Fruit fly (Drosophila melanogaster) whole organism, wandering third instar larva: ENCODE data around the gene ZnT86D.

Experiments used
- CG32264 ChIP-seq: fragments of 200-800 bp; sonication (Bioruptor generic); optimal IDR thresholded peaks from 2 replicates; lab custom pipeline; 2016; ENCODE audit warnings: missing biosample characterization, missing genetic modification characterization
- CG9705 ChIP-seq: fragments of 200-800 bp; sonication (Bioruptor generic); optimal IDR thresholded peaks from 2 replicates; lab custom pipeline; 2018; ENCODE audit warnings: missing biosample characterization, mild to moderate bottlenecking, missing genetic modification characterization
- CrebA ChIP-seq: fragments of 200-800 bp; sonication (Bioruptor generic); optimal IDR thresholded peaks from 2 replicates; lab custom pipeline; 2016; ENCODE audit warnings: missing biosample characterization, mild to moderate bottlenecking, missing genetic modification characterization, borderline replicate concordance
- Dfd ChIP-seq: fragments of >200 bp; optimal IDR thresholded peaks from 2 replicates; lab custom pipeline; 2017; ENCODE audit warnings: missing biosample characterization, missing genetic modification characterization
- Dif ChIP-seq: fragments of 200-275, 200-300 bp; sonication (Bioruptor generic); optimal IDR thresholded peaks from 2 replicates; lab custom pipeline; 2018; ENCODE audit warnings: missing biosample characterization, missing genetic modification characterization; ENCODE audit not compliant: partially characterized antibody
- GATAd ChIP-seq: sonication (Bioruptor generic); optimal IDR thresholded peaks from 2 replicates; lab custom pipeline; 2016; ENCODE audit warnings: missing biosample characterization, missing genetic modification characterization
- HLH106 ChIP-seq: fragments of 200-800 bp; optimal IDR thresholded peaks from 3 replicates; lab custom pipeline; 2019; ENCODE audit warnings: missing biosample characterization, mild to moderate bottlenecking, missing genetic modification characterization, moderate library complexity
- Jra ChIP-seq: sonication (Bioruptor generic); optimal IDR thresholded peaks from 2 replicates; lab custom pipeline; 2016; ENCODE audit warnings: missing biosample characterization, missing genetic modification characterization
- Mio ChIP-seq: sonication (Bioruptor generic); optimal IDR thresholded peaks from 2 replicates; lab custom pipeline; 2016; ENCODE audit warnings: missing biosample characterization, missing genetic modification characterization
- Myc ChIP-seq: fragments of >200 bp; optimal IDR thresholded peaks from 2 replicates; lab custom pipeline; 2017
- N ChIP-seq: fragments of >200 bp; optimal IDR thresholded peaks from 2 replicates; lab custom pipeline; 2018; ENCODE audit warnings: missing biosample characterization, missing external identifiers, missing genetic modification characterization
- OdsH ChIP-seq: fragments of 200-800 bp; sonication (Bioruptor generic); optimal IDR thresholded peaks from 2 replicates; lab custom pipeline; 2016; ENCODE audit warnings: missing biosample characterization, mild to moderate bottlenecking, missing genetic modification characterization
- Rel ChIP-seq, 2 experiments: fragments of 200-800 bp; sonication (Bioruptor generic) in 1 of 2; optimal IDR thresholded peaks; 2 replicates in 1 of 2; 3 replicates in 1 of 2; lab custom pipeline; 2016 to 2019; ENCODE audit warnings: mild to moderate bottlenecking in 2 of 2, missing biosample characterization in 2 of 2, missing genetic modification characterization in 2 of 2, moderate library complexity in 1 of 2
- Sp1 ChIP-seq: fragments of 200-800 bp; sonication (Bioruptor generic); optimal IDR thresholded peaks from 3 replicates; lab custom pipeline; 2019; ENCODE audit warnings: missing biosample characterization, mild to moderate bottlenecking, missing genetic modification characterization, moderate library complexity
- Vsx2 ChIP-seq: fragments of 200-300, 225-300 bp; sonication (Bioruptor generic); optimal IDR thresholded peaks from 2 replicates; lab custom pipeline; 2018; ENCODE audit warnings: missing biosample characterization, missing genetic modification characterization; ENCODE audit not compliant: partially characterized antibody
- br ChIP-seq: fragments of 200-800 bp; sonication (Bioruptor generic); optimal IDR thresholded peaks from 2 replicates; lab custom pipeline; 2016; ENCODE audit warnings: missing biosample characterization, missing genetic modification characterization
- brk ChIP-seq: fragments of 200-800 bp; sonication (Bioruptor generic); optimal IDR thresholded peaks from 2 replicates; lab custom pipeline; 2016; ENCODE audit warnings: missing biosample characterization, mild to moderate bottlenecking, missing genetic modification characterization
- dl ChIP-seq, 2 experiments: fragments of 175-275, 200-275 bp in 1 of 2; fragments of 200-275 bp in 1 of 2; sonication (Bioruptor generic); optimal IDR thresholded peaks; lab custom pipeline; 2018; ENCODE audit warnings: mild to moderate bottlenecking in 2 of 2, missing biosample characterization in 2 of 2, missing genetic modification characterization in 2 of 2, moderate library complexity in 2 of 2; ENCODE audit not compliant: partially characterized antibody in 2 of 2, insufficient read depth in 1 of 2
- dmrt93B ChIP-seq: fragments of 200-800 bp; sonication (Bioruptor generic); optimal IDR thresholded peaks from 2 replicates; lab custom pipeline; 2018; ENCODE audit warnings: missing biosample characterization, mild to moderate bottlenecking, missing genetic modification characterization
- dsf ChIP-seq: sonication (Bioruptor generic); optimal IDR thresholded peaks from 2 replicates; lab custom pipeline; 2016; ENCODE audit warnings: missing biosample characterization, missing genetic modification characterization, borderline replicate concordance
- fru ChIP-seq: fragments of 200-800 bp; sonication (Bioruptor generic); optimal IDR thresholded peaks from 3 replicates; lab custom pipeline; 2016; ENCODE audit warnings: missing biosample characterization, mild to moderate bottlenecking, missing genetic modification characterization
- h ChIP-seq: fragments of 200-800 bp; sonication (Bioruptor generic); optimal IDR thresholded peaks from 3 replicates; lab custom pipeline; 2016; ENCODE audit warnings: missing biosample characterization, mild to moderate bottlenecking, missing genetic modification characterization
- lola ChIP-seq: fragments of >200 bp; optimal IDR thresholded peaks from 2 replicates; lab custom pipeline; 2017; ENCODE audit warnings: missing biosample characterization, missing genetic modification characterization
- pan ChIP-seq: fragments of >200 bp; optimal IDR thresholded peaks from 2 replicates; lab custom pipeline; 2017
- psq ChIP-seq: fragments of 200-800 bp; sonication (Bioruptor generic); optimal IDR thresholded peaks from 3 replicates; lab custom pipeline; 2017; ENCODE audit warnings: missing biosample characterization, mild to moderate bottlenecking, missing genetic modification characterization, moderate library complexity
- rgr ChIP-seq: fragments of 200-800 bp; sonication (Bioruptor generic); optimal IDR thresholded peaks from 3 replicates; lab custom pipeline; 2016; ENCODE audit warnings: missing biosample characterization, mild to moderate bottlenecking, missing genetic modification characterization
- sage ChIP-seq: fragments of 200-800 bp; sonication (Bioruptor generic); optimal IDR thresholded peaks from 2 replicates; lab custom pipeline; 2016; ENCODE audit warnings: missing biosample characterization, mild to moderate bottlenecking, missing genetic modification characterization
- usp ChIP-seq: fragments of >200 bp; optimal IDR thresholded peaks from 2 replicates; lab custom pipeline; 2017; ENCODE audit warnings: missing biosample characterization, missing genetic modification characterization
- woc ChIP-seq: sonication (Bioruptor generic); optimal IDR thresholded peaks from 2 replicates; lab custom pipeline; 2016; ENCODE audit warnings: missing biosample characterization, mild to moderate bottlenecking, missing genetic modification characterization

ZnT86D gene

DNA sequence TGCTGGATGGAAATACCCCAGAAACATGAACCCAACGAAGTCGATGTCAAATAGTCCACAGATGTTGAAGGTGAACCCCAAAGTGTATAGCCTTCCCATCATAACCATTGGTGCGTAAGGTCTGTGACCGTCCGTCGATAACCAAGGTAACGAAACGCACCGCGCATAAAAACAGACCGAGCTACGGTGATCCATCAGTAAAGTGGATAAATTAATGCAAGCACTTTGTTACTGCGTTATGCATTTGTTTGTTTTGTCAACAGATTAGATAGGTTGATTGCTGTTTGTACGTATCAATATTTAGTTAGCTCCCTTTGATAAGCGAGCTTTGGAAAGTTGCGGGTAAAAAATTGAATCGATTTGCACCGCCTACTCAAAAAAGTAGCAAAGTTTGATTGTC, 36.0 kb downstream of the ZnT86D start:
- TF ChIP-seq h (GFP tag; lab: Kevin White, UChicago), result no peak
- no peak for TF ChIP-seq fru
- no peak for TF ChIP-seq Jra (GFP tag; lab: Kevin White, UChicago)
- no peak for TF ChIP-seq woc (GFP tag; lab: Kevin White, UChicago)
- no peak for TF ChIP-seq rgr (GFP tag; lab: Kevin White, UChicago)
- TF ChIP-seq GATAd (GFP tag; lab: Kevin White, UChicago), result no peak
- TF ChIP-seq Myc, result no peak
- no peak for TF ChIP-seq OdsH (GFP tag; lab: Kevin White, UChicago)
- TF ChIP-seq Dfd (GFP tag; lab: Kevin White, UChicago), result no peak
- TF ChIP-seq lola, result no peak
- TF ChIP-seq Rel (GFP tag; optimal IDR thresholded peaks at IDR 0.05; lab: Kevin White, UChicago), result no peak
- no peak for TF ChIP-seq Rel (tag; optimal IDR thresholded peaks at IDR 0.05; lab: Kevin White, UChicago)
- TF ChIP-seq usp (GFP tag; lab: Kevin White, UChicago), result no peak
- no peak for TF ChIP-seq brk
- TF ChIP-seq dmrt93B, result no peak
- TF ChIP-seq dsf, result no peak
- TF ChIP-seq HLH106 (tag; lab: Kevin White, UChicago), result no peak
- no peak for TF ChIP-seq N (GFP tag; lab: Kevin White, UChicago)
- TF ChIP-seq Sp1 (GFP tag; lab: Kevin White, UChicago), result no peak
- TF ChIP-seq, all 38 proteins: peak for 0

DNA sequence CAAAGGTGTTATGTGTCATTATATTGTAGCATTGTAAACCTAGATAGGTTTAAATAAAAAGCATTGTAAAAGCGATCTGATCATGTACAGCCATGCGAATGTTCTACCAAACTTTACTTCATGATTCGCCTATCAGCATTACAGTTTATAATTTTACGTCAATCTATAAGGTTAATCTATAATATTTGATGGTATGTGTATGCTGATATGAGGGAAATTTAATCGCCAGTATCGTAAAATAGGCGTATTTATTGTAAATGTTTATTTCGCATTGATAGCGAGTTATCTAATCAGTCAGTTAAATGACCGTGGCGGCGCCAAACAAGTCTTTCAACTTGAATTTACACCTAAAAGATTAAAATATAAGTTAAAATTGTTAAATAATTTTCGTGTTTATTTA, 36.8 kb downstream of the ZnT86D start:
- TF ChIP-seq usp (GFP tag; lab: Kevin White, UChicago) (no peak), pan (lab: Kevin White, UChicago) (no peak), Myc (no peak)

DNA sequence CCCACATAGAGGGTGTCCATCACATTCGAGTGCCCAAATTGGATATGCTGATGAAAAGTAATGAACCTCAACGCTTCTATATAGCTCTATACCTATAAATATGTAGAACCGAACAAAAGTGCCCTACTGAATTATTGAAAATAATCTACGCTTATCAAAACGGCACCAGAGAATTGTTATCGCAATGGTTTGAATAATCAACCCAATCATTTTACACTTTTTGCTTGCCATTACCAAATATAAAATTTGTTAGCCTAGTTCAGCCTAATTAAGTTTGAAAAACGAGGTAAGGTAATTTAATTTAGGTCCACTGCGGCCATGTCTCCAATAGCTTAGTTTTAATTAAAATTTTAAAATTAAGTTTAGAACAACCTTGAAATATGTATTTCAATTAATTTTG, 38.6 kb downstream of the ZnT86D start:
- TF ChIP-seq OdsH (GFP tag; lab: Kevin White, UChicago) (no peak), psq (GFP tag; lab: Kevin White, UChicago) (no peak), CG9705 (GFP tag; lab: Kevin White, UChicago) (no peak)

DNA sequence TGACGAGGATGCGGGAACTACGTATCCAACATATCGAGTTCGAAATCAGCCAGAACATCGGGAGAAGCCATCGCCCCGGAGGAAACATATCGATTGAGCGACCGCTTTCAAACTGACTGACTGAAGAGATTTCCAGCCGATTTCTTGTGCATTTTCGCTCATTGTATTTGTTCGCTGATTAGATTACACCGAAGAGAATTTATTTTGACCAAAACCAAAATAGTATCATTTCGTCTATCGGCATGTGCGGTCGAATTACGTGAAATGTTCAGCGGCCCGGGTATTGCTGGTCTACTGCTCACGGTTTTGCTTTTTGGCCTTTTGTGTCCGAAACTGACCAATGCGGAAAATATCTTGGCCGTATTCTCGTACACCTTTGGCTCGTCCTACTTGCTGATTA, 39.0 kb downstream of the ZnT86D start, which contains the start of the genes Ugt304A1 and Ugt303A1:
TSS of gene Ugt304A1 (minus strand) at position 101 of the 400 bp plus-strand sequence.
TSS of gene Ugt303A1 (plus strand) at position 222 of the 400 bp plus-strand sequence.
- no peak for TF ChIP-seq Sp1 (GFP tag; lab: Kevin White, UChicago)
- no peak for TF ChIP-seq Jra (GFP tag; lab: Kevin White, UChicago)
- no peak for TF ChIP-seq Rel (GFP tag; optimal IDR thresholded peaks at IDR 0.05; lab: Kevin White, UChicago)
- no peak for TF ChIP-seq Rel (tag; optimal IDR thresholded peaks at IDR 0.05; lab: Kevin White, UChicago)
- TF ChIP-seq CrebA (GFP tag; lab: Kevin White, UChicago), result no peak
- TF ChIP-seq br (GFP tag; lab: Kevin White, UChicago), result no peak
- TF ChIP-seq GATAd (GFP tag; lab: Kevin White, UChicago), result no peak
- TF ChIP-seq pan (lab: Kevin White, UChicago), result no peak

- TF ChIP-seq CG32264, result no peak
- peak; percentile 58 for TF ChIP-seq CrebA (GFP tag; lab: Kevin White, UChicago)
Measured at dm6 chr3R:11173169-11173506, 41.2 kb downstream of the ZnT86D start.

DNA sequence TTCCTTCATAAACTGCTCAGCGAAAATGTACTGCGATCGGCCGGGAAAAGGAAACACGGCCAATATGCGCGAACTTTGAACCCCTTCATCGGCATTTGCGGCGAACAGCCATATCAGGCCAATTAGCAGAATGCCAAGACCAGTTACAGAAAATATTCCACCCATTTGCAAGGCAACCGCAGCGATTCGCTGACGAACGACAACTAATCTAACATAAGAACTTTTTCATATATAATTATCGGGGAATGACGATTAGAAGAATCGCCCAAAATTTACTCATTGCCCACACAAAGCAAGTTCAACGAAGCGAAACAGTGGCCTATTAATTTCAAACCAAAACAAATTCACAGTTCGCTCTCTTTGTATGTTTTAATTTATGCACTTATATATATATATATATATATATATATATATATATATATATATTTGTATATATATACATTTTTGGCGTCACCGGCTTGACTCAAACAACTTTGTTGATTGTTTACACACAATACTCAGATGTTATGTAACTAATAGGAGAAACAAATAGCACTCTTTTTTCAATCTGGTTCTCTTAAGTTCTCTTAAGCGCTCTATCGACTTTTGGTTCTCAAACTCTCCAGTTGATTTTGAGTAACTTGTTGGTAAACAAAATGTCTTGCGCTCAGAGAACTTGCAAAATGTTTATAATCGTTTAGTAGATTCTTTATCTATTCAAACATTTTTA, 41.7 kb downstream of the ZnT86D start, which contains the start of gene Ugt35A1:
TSS of gene Ugt35A1 (minus strand) at position 205 of the 709 bp plus-strand sequence.
- peak; percentile 17 for TF ChIP-seq brk
- TF ChIP-seq fru, result no peak
- TF ChIP-seq sage (GFP tag; lab: Kevin White, UChicago), result no peak
- no peak for TF ChIP-seq h (GFP tag; lab: Kevin White, UChicago)
- no peak for TF ChIP-seq psq (GFP tag; lab: Kevin White, UChicago)
- no peak for TF ChIP-seq Mio
- TF ChIP-seq dsf, result no peak
- TF ChIP-seq Vsx2, result peak; percentile 94
- TF ChIP-seq dl (GFP tag; optimal IDR thresholded peaks at IDR 0.05; lab: Kevin White, UChicago; ENCODE audit: insufficient read depth in 1 of 2, partially characterized antibody in 2 of 2), result peak in 1 of 2 experiments; percentile 28
- TF ChIP-seq OdsH (GFP tag; lab: Kevin White, UChicago), result no peak
- TF ChIP-seq woc (GFP tag; lab: Kevin White, UChicago), result no peak
- TF ChIP-seq GATAd (GFP tag; lab: Kevin White, UChicago), result no peak
- peak; percentile 16 for TF ChIP-seq Dif (GFP tag; lab: Kevin White, UChicago)
